Worm (Caenorhabditis elegans) whole organism, midembryonic: Measurements from ENCODE around the gene his-60.

ENCODE experiments used
- T22C8.4 ChIP-seq: fragments of 200-800 bp; sonication (Bioruptor generic); IDR thresholded peaks from 2 replicates; pipeline ENCODE4 v1.3.6; 2022; ENCODE audit warnings: missing genetic modification characterization, missing compliant biosample characterization
- cog-1 ChIP-seq: sonication (generic microtip); optimal IDR thresholded peaks from 2 replicates; lab custom pipeline; 2016; ENCODE audit warnings: missing genetic modification characterization, missing compliant biosample characterization
- flt-1 ChIP-seq: fragments of 200-800 bp; sonication (Bioruptor generic); IDR thresholded peaks from 2 replicates; pipeline ENCODE4 v1.3.6; 2022; ENCODE audit warnings: missing genetic modification characterization, missing compliant biosample characterization
- klf-2 ChIP-seq: fragments of 200-800 bp; sonication (Bioruptor generic); conservative IDR thresholded peaks from 2 replicates; pipeline ENCODE4 v1.3.6; 2022; ENCODE audit warnings: missing genetic modification reagents, missing genetic modification characterization, missing compliant biosample characterization
- med-1 ChIP-seq: sonication (generic microtip); optimal IDR thresholded peaks from 2 replicates; lab custom pipeline; 2017; ENCODE audit warnings: missing genetic modification characterization, mild to moderate bottlenecking, missing compliant biosample characterization, antibody characterized with exemption, missing genetic modification reagents; ENCODE audit not compliant: insufficient read depth
- tab-1 ChIP-seq: fragments of 200-800 bp; sonication (Bioruptor generic); IDR thresholded peaks from 2 replicates; pipeline ENCODE4 v1.3.6; 2022; ENCODE audit warnings: missing genetic modification characterization, missing compliant biosample characterization
- ztf-29 ChIP-seq: fragments of 200-800 bp; sonication (Bioruptor generic); IDR thresholded peaks from 2 replicates; pipeline ENCODE4 v1.3.6; 2022; ENCODE audit warnings: missing genetic modification reagents, missing genetic modification characterization, missing compliant biosample characterization

DNA sequence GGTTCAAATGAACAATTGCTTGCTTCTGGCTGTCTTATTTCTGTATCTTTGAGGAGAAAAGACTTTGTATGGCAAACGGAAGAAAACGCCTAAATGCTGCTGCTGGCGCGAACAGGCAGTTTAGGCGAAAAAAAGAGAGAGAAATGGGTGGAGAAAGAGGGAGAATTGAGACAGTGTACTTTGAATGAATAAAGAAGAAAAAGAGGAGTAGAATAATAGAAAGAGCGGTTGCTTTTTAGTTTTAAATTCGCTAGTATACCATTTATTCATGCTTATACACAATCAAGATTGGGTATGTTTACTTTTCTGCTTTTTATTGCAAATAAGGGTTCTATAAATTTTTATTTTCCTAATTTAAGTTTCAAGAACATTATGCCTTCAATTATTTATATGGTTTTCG is 48.4 kb downstream of the his-60 start:
- TF ChIP-seq tab-1 (no peak), ztf-29 (no peak), flt-1 (GFP tag; lab: Robert Waterston, UW) (no peak), klf-2 (GFP tag; lab: Robert Waterston, UW) (no peak), cog-1 (no peak), med-1 (GFP tag; lab: Kevin White, UChicago) (no peak), T22C8.4 (GFP tag; lab: Robert Waterston, UW) (no peak)
